Fruit fly (Drosophila melanogaster) Kc167 (cell line): ENCODE results near the gene CG4404.

Experiments used
- Myc ChIP-seq: fragments of >200 bp; optimal IDR thresholded peaks from 2 replicates; lab custom pipeline; 2017; ENCODE audit warnings: missing external identifiers
- Sin3A ChIP-seq: fragments of >200 bp; optimal IDR thresholded peaks from 2 replicates; lab custom pipeline; 2018; ENCODE audit warnings: missing external identifiers
- h ChIP-seq: fragments of >200 bp; optimal IDR thresholded peaks from 3 replicates; lab custom pipeline; 2018; ENCODE audit warnings: missing external identifiers
- psq ChIP-seq: fragments of >200 bp; optimal IDR thresholded peaks from 2 replicates; lab custom pipeline; 2017; ENCODE audit warnings: missing external identifiers

- no peak for TF ChIP-seq Sin3A (lab: Kevin White, UChicago)
- TF ChIP-seq psq (lab: Kevin White, UChicago) = no peak
- TF ChIP-seq h = no peak
- no peak for TF ChIP-seq Myc (lab: Kevin White, UChicago)
These were observed 21.8 kb upstream of the CG4404 start for dm6 chrX:12927612-12928011.
